Fruit fly (Drosophila melanogaster): ENCODE data around the gene grn.
A peak's percentile ranks its signal among the peaks of the same experiment; 100 is the strongest.

Gene grn

DNA sequence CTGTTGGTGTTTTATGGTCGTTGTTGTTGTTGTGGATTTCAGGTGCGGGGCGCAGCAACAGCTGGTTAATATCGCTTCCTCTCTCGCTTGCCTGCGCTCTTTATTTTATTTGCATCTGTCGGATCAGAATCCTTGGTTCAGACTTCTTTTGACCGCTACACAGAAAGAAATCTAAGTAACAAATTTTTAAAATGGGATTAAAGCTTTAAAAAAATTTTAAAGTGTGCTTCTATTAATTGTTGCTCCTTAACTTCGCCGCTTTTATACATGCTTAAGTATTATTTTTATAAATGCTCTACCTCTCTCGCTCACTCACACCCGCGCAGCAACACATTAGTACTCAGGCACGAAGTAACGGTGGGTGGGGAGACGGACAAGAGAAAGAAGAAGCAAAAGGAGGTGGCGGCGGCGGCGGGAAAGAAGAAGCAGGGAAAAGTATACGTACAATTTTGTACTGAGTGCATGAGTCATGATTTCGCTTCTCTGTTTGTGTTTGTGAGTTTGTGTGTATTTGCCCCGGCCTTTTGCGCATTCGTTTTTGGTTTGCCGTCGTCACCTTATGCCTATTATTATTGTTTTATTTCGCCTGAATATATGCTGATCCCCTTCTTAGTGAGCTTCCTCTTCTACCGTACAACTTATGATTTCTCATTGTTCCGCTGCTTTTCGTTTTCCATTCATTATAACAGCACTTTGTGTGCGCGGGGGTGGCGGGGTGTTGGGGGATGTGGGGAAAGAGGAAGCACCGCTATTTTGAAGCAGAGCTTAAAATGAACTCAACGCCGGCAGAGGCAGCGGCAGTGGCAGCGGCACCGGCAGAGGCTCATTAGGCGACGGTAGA, 67.2 kb downstream of the grn start (continued):
- peak; percentile 78 for TF ChIP-seq trem (tag; optimal IDR thresholded peaks at IDR 0.05)
- peak; percentile 41 for TF ChIP-seq CG5180 (GFP tag; optimal IDR thresholded peaks at IDR 0.05)
- peak; percentile 20 for TF ChIP-seq Lhr (GFP tag; optimal IDR thresholded peaks at IDR 0.05)
- TF ChIP-seq tap (tag; optimal IDR thresholded peaks at IDR 0.05): peak; percentile 87
- TF ChIP-seq scrt (GFP tag; optimal IDR thresholded peaks at IDR 0.05): peak; percentile 90
- peak; percentile 70 for TF ChIP-seq CG1603 (tag; optimal IDR thresholded peaks at IDR 0.05)
- TF ChIP-seq mld (GFP tag; IDR thresholded peaks at IDR 0.05; ENCODE audit: partially characterized antibody): no peak
- TF ChIP-seq grau (tag; optimal IDR thresholded peaks at IDR 0.05): peak; percentile 82
- TF ChIP-seq CG14441 (GFP tag; IDR thresholded peaks at IDR 0.05): peak; percentile 77
- TF ChIP-seq sisA (GFP tag; IDR thresholded peaks at IDR 0.05): peak; percentile 82
- TF ChIP-seq Eip74EF (GFP tag; optimal IDR thresholded peaks at IDR 0.05): peak in 1 of 2 experiments; percentile 24
- 0 out of 3 replicates have a peak, but pooled peaks have one; percentile 58 for TF ChIP-seq CG3726 (GFP tag; IDR thresholded peaks at IDR 0.05)
- peak; percentile 71 for TF ChIP-seq CG10959 (GFP tag; IDR thresholded peaks at IDR 0.05)
- peak; percentile 71 for TF ChIP-seq CG12155 (GFP tag; optimal IDR thresholded peaks at IDR 0.05)
- peak; percentile 53 for TF ChIP-seq gcm2 (GFP tag; optimal IDR thresholded peaks at IDR 0.05)
- peak; percentile 66 for TF ChIP-seq tx (GFP tag; optimal IDR thresholded peaks at IDR 0.05)
- TF ChIP-seq CG7556 (GFP tag; optimal IDR thresholded peaks at IDR 0.05): peak; percentile 88
- peak; percentile 16 for TF ChIP-seq kah (GFP tag; optimal IDR thresholded peaks at IDR 0.05)
- peak; percentile 41 for TF ChIP-seq CG2202 (tag; optimal IDR thresholded peaks at IDR 0.05)
- TF ChIP-seq Ravus (GFP tag; IDR thresholded peaks at IDR 0.05): peak; percentile 35; the same call in 1 of the 2 replicates
- peak; percentile 84 for TF ChIP-seq Aef1 (GFP tag; IDR thresholded peaks at IDR 0.05)
- TF ChIP-seq Myb (GFP tag; optimal IDR thresholded peaks at IDR 0.05): peak; percentile 60
- TF ChIP-seq Atf6 (GFP tag; IDR thresholded peaks at IDR 0.05): peak; percentile 80
- TF ChIP-seq abd-A (tag; optimal IDR thresholded peaks at IDR 0.05): peak; percentile 67
- TF ChIP-seq Hand (GFP tag; optimal IDR thresholded peaks at IDR 0.05): peak; percentile 85
- peak; percentile 67 for TF ChIP-seq CG4707 (GFP tag; optimal IDR thresholded peaks at IDR 0.05)
- TF ChIP-seq CG10209 (GFP tag; optimal IDR thresholded peaks at IDR 0.05): peak; percentile 82
- TF ChIP-seq CG13775 (GFP tag; optimal IDR thresholded peaks at IDR 0.05): peak; percentile 78
- peak; percentile 92 for TF ChIP-seq lab (GFP tag; optimal IDR thresholded peaks at IDR 0.05)
- TF ChIP-seq Dad (GFP tag; optimal IDR thresholded peaks at IDR 0.05): peak; percentile 84
- peak; percentile 88 for TF ChIP-seq lbe (GFP tag; optimal IDR thresholded peaks at IDR 0.05)
- peak; percentile 71 for TF ChIP-seq grn (GFP tag; optimal IDR thresholded peaks at IDR 0.05)
- TF ChIP-seq D19A (tag; optimal IDR thresholded peaks at IDR 0.05): peak; percentile 79
- peak; percentile 77 for TF ChIP-seq chm (GFP tag; IDR thresholded peaks at IDR 0.05)
- TF ChIP-seq Hmr (GFP tag; optimal IDR thresholded peaks at IDR 0.05): peak; percentile 86
- TF ChIP-seq CG18262 (tag; optimal IDR thresholded peaks at IDR 0.05): peak; percentile 88
- TF ChIP-seq CG18599 (GFP tag; optimal IDR thresholded peaks at IDR 0.05): peak; percentile 93
- peak; percentile 76 for TF ChIP-seq Camta (GFP tag; optimal IDR thresholded peaks at IDR 0.05)
- TF ChIP-seq salm (tag; optimal IDR thresholded peaks at IDR 0.05): peak; percentile 70
- TF ChIP-seq CG11247 (GFP tag; IDR thresholded peaks at IDR 0.05): peak; percentile 57
- no peak for TF ChIP-seq HLH4C (GFP tag; IDR thresholded peaks at IDR 0.05; ENCODE audit: partially characterized antibody)
- TF ChIP-seq CG6689 (GFP tag; IDR thresholded peaks at IDR 0.05): peak; percentile 75
- TF ChIP-seq ind (GFP tag; optimal IDR thresholded peaks at IDR 0.05): peak; percentile 76
- peak; percentile 63 for TF ChIP-seq CG2875 (GFP tag; optimal IDR thresholded peaks at IDR 0.05)
- no peak for TF ChIP-seq CG14965 (GFP tag; optimal IDR thresholded peaks at IDR 0.05; ENCODE audit: borderline replicate concordance)
- TF ChIP-seq lmd (GFP tag; IDR thresholded peaks at IDR 0.05): peak; percentile 76
- peak; percentile 69; the same call in 1 of the 2 replicates for TF ChIP-seq Nf-YA (GFP tag; IDR thresholded peaks at IDR 0.05)
- TF ChIP-seq Max (GFP tag; optimal IDR thresholded peaks at IDR 0.05): peak; percentile 75

Data from whole organism, embryonic.